Fruit fly (Drosophila melanogaster): ENCODE results near the gene CG7382.

The CG7382 gene

dm6 chr2L:5494808-5495356 lies 24.8 kb downstream of the CG7382 start:
- TF ChIP-seq OdsH (GFP tag; optimal IDR thresholded peaks at IDR 0.05), result peak; percentile 39
- TF ChIP-seq Ets96B (tag; optimal IDR thresholded peaks at IDR 0.05), result peak; percentile 5
- no peak for TF ChIP-seq CG6854 (GFP tag; optimal IDR thresholded peaks at IDR 0.05)
- no peak for TF ChIP-seq CG8632 (GFP tag; optimal IDR thresholded peaks at IDR 0.05)
- no peak for TF ChIP-seq fd85E (GFP tag; optimal IDR thresholded peaks at IDR 0.05)
- TF ChIP-seq CG6276 (GFP tag; optimal IDR thresholded peaks at IDR 0.05), result peak; percentile 56
- peak; percentile 79 for TF ChIP-seq Eip78C (GFP tag)
- TF ChIP-seq CG11762 (GFP tag; optimal IDR thresholded peaks at IDR 0.05; ENCODE audit: insufficient read depth), result peak; percentile 38
- TF ChIP-seq CG11294 (GFP tag; IDR thresholded peaks at IDR 0.05), result 0 out of 2 replicates have a peak, but pooled peaks have one; percentile 10
- no peak for TF ChIP-seq Sox15 (GFP tag; optimal IDR thresholded peaks at IDR 0.05)
- TF ChIP-seq CG4318 (GFP tag; optimal IDR thresholded peaks at IDR 0.05), result peak; percentile 29
- peak; percentile 22 for TF ChIP-seq CG6808 (GFP tag; optimal IDR thresholded peaks at IDR 0.05)
- peak; percentile 52 for TF ChIP-seq achi (GFP tag; optimal IDR thresholded peaks at IDR 0.05)
- no peak for TF ChIP-seq CG16779 (tag; optimal IDR thresholded peaks at IDR 0.05)
- peak; percentile 30 for TF ChIP-seq fd59A (GFP tag; optimal IDR thresholded peaks at IDR 0.05)
- peak; percentile 25 for TF ChIP-seq lz (GFP tag; optimal IDR thresholded peaks at IDR 0.05)
- TF ChIP-seq Sox102F (GFP tag; optimal IDR thresholded peaks at IDR 0.05), result no peak
- TF ChIP-seq salr (GFP tag; optimal IDR thresholded peaks at IDR 0.05), result peak in 1 of 2 experiments; percentile 54
- TF ChIP-seq acj6 (GFP tag; optimal IDR thresholded peaks at IDR 0.05), result peak; percentile 45
- no peak for TF ChIP-seq CG1621 (tag; optimal IDR thresholded peaks at IDR 0.05)
- TF ChIP-seq CG3032 (tag; optimal IDR thresholded peaks at IDR 0.05), result peak; percentile 13
- peak; percentile 53 for TF ChIP-seq CG6163 (GFP tag; IDR thresholded peaks at IDR 0.05)
- peak; percentile 63; the same call in 2 of the 3 replicates for TF ChIP-seq eg (GFP tag; IDR thresholded peaks at IDR 0.05)
- TF ChIP-seq svp (GFP tag), result peak; percentile 4
- TF ChIP-seq CG8319 (GFP tag; optimal IDR thresholded peaks at IDR 0.05), result no peak
- peak; percentile 38 for TF ChIP-seq Eip75B (GFP tag; optimal IDR thresholded peaks at IDR 0.05)
- peak; percentile 21 for TF ChIP-seq net (GFP tag; optimal IDR thresholded peaks at IDR 0.05)
- TF ChIP-seq vri (GFP tag; optimal IDR thresholded peaks at IDR 0.05), result no peak
- TF ChIP-seq topi (GFP tag; optimal IDR thresholded peaks at IDR 0.05), result peak; percentile 24
- peak; percentile 10 for TF ChIP-seq CG31627 (GFP tag; optimal IDR thresholded peaks at IDR 0.05)
- TF ChIP-seq Hr4 (GFP tag; optimal IDR thresholded peaks at IDR 0.05), result peak; percentile 71
- TF ChIP-seq dac (GFP tag; optimal IDR thresholded peaks at IDR 0.05), result peak; percentile 59
- peak; percentile 20 for TF ChIP-seq Met (GFP tag; optimal IDR thresholded peaks at IDR 0.05)
- TF ChIP-seq CG32006 (GFP tag; optimal IDR thresholded peaks at IDR 0.05), result peak; percentile 84
- TF ChIP-seq Smox (GFP tag; optimal IDR thresholded peaks at IDR 0.05), result no peak
- peak; percentile 51 for TF ChIP-seq Sox14 (GFP tag; optimal IDR thresholded peaks at IDR 0.05)
- TF ChIP-seq Blimp-1 (GFP tag; optimal IDR thresholded peaks at IDR 0.05), result no peak
- no peak for TF ChIP-seq ss (GFP tag; optimal IDR thresholded peaks at IDR 0.05)
- peak; percentile 80 for TF ChIP-seq CG15336 (GFP tag; IDR thresholded peaks at IDR 0.05)
- TF ChIP-seq fkh (GFP tag; optimal IDR thresholded peaks at IDR 0.05), result no peak
- peak; percentile 47 for TF ChIP-seq CG10631 (GFP tag; optimal IDR thresholded peaks at IDR 0.05)
- TF ChIP-seq CG6792 (GFP tag; optimal IDR thresholded peaks at IDR 0.05), result no peak
- peak; percentile 38 for TF ChIP-seq pdm3 (GFP tag; optimal IDR thresholded peaks at IDR 0.05)
- TF ChIP-seq CG11902 (GFP tag; optimal IDR thresholded peaks at IDR 0.05), result no peak
- TF ChIP-seq CG9139 (GFP tag; optimal IDR thresholded peaks at IDR 0.05), result no peak
- TF ChIP-seq Lpt (GFP tag; optimal IDR thresholded peaks at IDR 0.05), result no peak
- TF ChIP-seq Eip93F (GFP tag; optimal IDR thresholded peaks at IDR 0.05), result no peak
- TF ChIP-seq cyc (GFP tag; optimal IDR thresholded peaks at IDR 0.05), result no peak
- TF ChIP-seq dsx (GFP tag; optimal IDR thresholded peaks at IDR 0.05; ENCODE audit: poor library complexity, severe bottlenecking), result no peak
- peak; percentile 65; the same call in 2 of the 3 replicates for TF ChIP-seq CG8119 (GFP tag; IDR thresholded peaks at IDR 0.05)
- no peak for TF ChIP-seq spab (GFP tag; optimal IDR thresholded peaks at IDR 0.05)
